Fruit fly (Drosophila melanogaster) whole organism, wandering third instar larva: Measurements from ENCODE around the gene CG14355.

Source experiments
- Abd-B ChIP-seq: fragments of >200 bp; optimal IDR thresholded peaks from 2 replicates; lab custom pipeline; 2017; ENCODE audit warnings: missing biosample characterization, missing genetic modification characterization
- CG32264 ChIP-seq: fragments of 200-800 bp; sonication (Bioruptor generic); optimal IDR thresholded peaks from 2 replicates; lab custom pipeline; 2016; ENCODE audit warnings: missing biosample characterization, missing genetic modification characterization
- CG9705 ChIP-seq: fragments of 200-800 bp; sonication (Bioruptor generic); optimal IDR thresholded peaks from 2 replicates; lab custom pipeline; 2018; ENCODE audit warnings: missing biosample characterization, mild to moderate bottlenecking, missing genetic modification characterization
- CrebA ChIP-seq: fragments of 200-800 bp; sonication (Bioruptor generic); optimal IDR thresholded peaks from 2 replicates; lab custom pipeline; 2016; ENCODE audit warnings: missing biosample characterization, mild to moderate bottlenecking, missing genetic modification characterization, borderline replicate concordance
- Dif ChIP-seq: fragments of 200-275, 200-300 bp; sonication (Bioruptor generic); optimal IDR thresholded peaks from 2 replicates; lab custom pipeline; 2018; ENCODE audit warnings: missing biosample characterization, missing genetic modification characterization; ENCODE audit not compliant: partially characterized antibody
- GATAd ChIP-seq: sonication (Bioruptor generic); optimal IDR thresholded peaks from 2 replicates; lab custom pipeline; 2016; ENCODE audit warnings: missing biosample characterization, missing genetic modification characterization
- Hnf4 ChIP-seq: fragments of 200-800 bp; sonication (Bioruptor generic); optimal IDR thresholded peaks from 2 replicates; lab custom pipeline; 2016; ENCODE audit warnings: missing biosample characterization, mild to moderate bottlenecking, missing genetic modification characterization
- Hr78 ChIP-seq: fragments of >200 bp; optimal IDR thresholded peaks from 2 replicates; lab custom pipeline; 2017; ENCODE audit warnings: missing biosample characterization, missing genetic modification characterization
- Hr83 ChIP-seq: fragments of 200-300 bp; sonication (Bioruptor generic); optimal IDR thresholded peaks from 2 replicates; lab custom pipeline; 2016; ENCODE audit warnings: missing biosample characterization, mild to moderate bottlenecking, missing genetic modification characterization, moderate library complexity; ENCODE audit not compliant: poor library complexity, severe bottlenecking
- Jra ChIP-seq: sonication (Bioruptor generic); optimal IDR thresholded peaks from 2 replicates; lab custom pipeline; 2016; ENCODE audit warnings: missing biosample characterization, missing genetic modification characterization
- Mio ChIP-seq: sonication (Bioruptor generic); optimal IDR thresholded peaks from 2 replicates; lab custom pipeline; 2016; ENCODE audit warnings: missing biosample characterization, missing genetic modification characterization
- Myc ChIP-seq: fragments of >200 bp; optimal IDR thresholded peaks from 2 replicates; lab custom pipeline; 2017
- N ChIP-seq: fragments of >200 bp; optimal IDR thresholded peaks from 2 replicates; lab custom pipeline; 2018; ENCODE audit warnings: missing biosample characterization, missing external identifiers, missing genetic modification characterization
- OdsH ChIP-seq: fragments of 200-800 bp; sonication (Bioruptor generic); optimal IDR thresholded peaks from 2 replicates; lab custom pipeline; 2016; ENCODE audit warnings: missing biosample characterization, mild to moderate bottlenecking, missing genetic modification characterization
- Rel ChIP-seq, 2 experiments: fragments of 200-800 bp; sonication (Bioruptor generic) in 1 of 2; optimal IDR thresholded peaks; 2 replicates in 1 of 2; 3 replicates in 1 of 2; lab custom pipeline; 2016 to 2019; ENCODE audit warnings: mild to moderate bottlenecking in 2 of 2, missing biosample characterization in 2 of 2, missing genetic modification characterization in 2 of 2, moderate library complexity in 1 of 2
- Sp1 ChIP-seq: fragments of 200-800 bp; sonication (Bioruptor generic); optimal IDR thresholded peaks from 3 replicates; lab custom pipeline; 2019; ENCODE audit warnings: missing biosample characterization, mild to moderate bottlenecking, missing genetic modification characterization, moderate library complexity
- Vsx2 ChIP-seq: fragments of 200-300, 225-300 bp; sonication (Bioruptor generic); optimal IDR thresholded peaks from 2 replicates; lab custom pipeline; 2018; ENCODE audit warnings: missing biosample characterization, missing genetic modification characterization; ENCODE audit not compliant: partially characterized antibody
- br ChIP-seq: fragments of 200-800 bp; sonication (Bioruptor generic); optimal IDR thresholded peaks from 2 replicates; lab custom pipeline; 2016; ENCODE audit warnings: missing biosample characterization, missing genetic modification characterization
- brk ChIP-seq: fragments of 200-800 bp; sonication (Bioruptor generic); optimal IDR thresholded peaks from 2 replicates; lab custom pipeline; 2016; ENCODE audit warnings: missing biosample characterization, mild to moderate bottlenecking, missing genetic modification characterization
- dl ChIP-seq, 2 experiments: fragments of 175-275, 200-275 bp in 1 of 2; fragments of 200-275 bp in 1 of 2; sonication (Bioruptor generic); optimal IDR thresholded peaks; lab custom pipeline; 2018; ENCODE audit warnings: mild to moderate bottlenecking in 2 of 2, missing biosample characterization in 2 of 2, missing genetic modification characterization in 2 of 2, moderate library complexity in 2 of 2; ENCODE audit not compliant: partially characterized antibody in 2 of 2, insufficient read depth in 1 of 2
- dmrt93B ChIP-seq: fragments of 200-800 bp; sonication (Bioruptor generic); optimal IDR thresholded peaks from 2 replicates; lab custom pipeline; 2018; ENCODE audit warnings: missing biosample characterization, mild to moderate bottlenecking, missing genetic modification characterization
- dsf ChIP-seq: sonication (Bioruptor generic); optimal IDR thresholded peaks from 2 replicates; lab custom pipeline; 2016; ENCODE audit warnings: missing biosample characterization, missing genetic modification characterization, borderline replicate concordance
- ey ChIP-seq: fragments of 200-800 bp; sonication (Bioruptor generic); optimal IDR thresholded peaks from 2 replicates; lab custom pipeline; 2016; ENCODE audit warnings: missing biosample characterization, missing genetic modification characterization
- foxo ChIP-seq, 2 experiments: fragments of 200-800 bp; sonication (Bioruptor generic); optimal IDR thresholded peaks; 2 replicates in 1 of 2; 3 replicates in 1 of 2; lab custom pipeline; 2016 to 2017; ENCODE audit warnings: missing biosample characterization in 2 of 2, missing genetic modification characterization in 2 of 2
- fru ChIP-seq: fragments of 200-800 bp; sonication (Bioruptor generic); optimal IDR thresholded peaks from 3 replicates; lab custom pipeline; 2016; ENCODE audit warnings: missing biosample characterization, mild to moderate bottlenecking, missing genetic modification characterization
- h ChIP-seq: fragments of 200-800 bp; sonication (Bioruptor generic); optimal IDR thresholded peaks from 3 replicates; lab custom pipeline; 2016; ENCODE audit warnings: missing biosample characterization, mild to moderate bottlenecking, missing genetic modification characterization
- jim ChIP-seq: fragments of 175-275, 200-325 bp; sonication (Bioruptor generic); optimal IDR thresholded peaks from 2 replicates; lab custom pipeline; 2016; ENCODE audit warnings: missing biosample characterization, mild to moderate bottlenecking, missing genetic modification characterization
- lola ChIP-seq: fragments of >200 bp; optimal IDR thresholded peaks from 2 replicates; lab custom pipeline; 2017; ENCODE audit warnings: missing biosample characterization, missing genetic modification characterization
- pan ChIP-seq: fragments of >200 bp; optimal IDR thresholded peaks from 2 replicates; lab custom pipeline; 2017
- psq ChIP-seq: fragments of 200-800 bp; sonication (Bioruptor generic); optimal IDR thresholded peaks from 3 replicates; lab custom pipeline; 2017; ENCODE audit warnings: missing biosample characterization, mild to moderate bottlenecking, missing genetic modification characterization, moderate library complexity
- rgr ChIP-seq: fragments of 200-800 bp; sonication (Bioruptor generic); optimal IDR thresholded peaks from 3 replicates; lab custom pipeline; 2016; ENCODE audit warnings: missing biosample characterization, mild to moderate bottlenecking, missing genetic modification characterization
- sage ChIP-seq: fragments of 200-800 bp; sonication (Bioruptor generic); optimal IDR thresholded peaks from 2 replicates; lab custom pipeline; 2016; ENCODE audit warnings: missing biosample characterization, mild to moderate bottlenecking, missing genetic modification characterization
- sv ChIP-seq: fragments of 200-800 bp; sonication (Bioruptor generic); optimal IDR thresholded peaks from 3 replicates; lab custom pipeline; 2016; ENCODE audit warnings: missing biosample characterization, missing genetic modification characterization
- tai ChIP-seq: sonication (Bioruptor generic); optimal IDR thresholded peaks from 2 replicates; lab custom pipeline; 2016; ENCODE audit warnings: missing biosample characterization, missing genetic modification characterization
- usp ChIP-seq: fragments of >200 bp; optimal IDR thresholded peaks from 2 replicates; lab custom pipeline; 2017; ENCODE audit warnings: missing biosample characterization, missing genetic modification characterization
- woc ChIP-seq: sonication (Bioruptor generic); optimal IDR thresholded peaks from 2 replicates; lab custom pipeline; 2016; ENCODE audit warnings: missing biosample characterization, mild to moderate bottlenecking, missing genetic modification characterization

CG14355 gene

dm6 chr3R:14153729-14154128 lies 2.0 kb upstream of the CG14355 start, which contains the start of gene Recs1:
Gene Recs1, minus strand, starts transcription at chr3R:14153829.
- TF ChIP-seq N (GFP tag; lab: Kevin White, UChicago) = no peak
- TF ChIP-seq rgr (GFP tag; lab: Kevin White, UChicago) = no peak
- TF ChIP-seq usp = no peak
- TF ChIP-seq woc (GFP tag; lab: Kevin White, UChicago) = no peak
- TF ChIP-seq Vsx2 (GFP tag; lab: Kevin White, UChicago) = no peak
- no peak for TF ChIP-seq psq (GFP tag; lab: Kevin White, UChicago)
- TF ChIP-seq Rel (GFP tag; optimal IDR thresholded peaks at IDR 0.05; lab: Kevin White, UChicago) = no peak
- TF ChIP-seq Rel (tag; optimal IDR thresholded peaks at IDR 0.05; lab: Kevin White, UChicago) = no peak
- no peak for TF ChIP-seq Jra (GFP tag; lab: Kevin White, UChicago)
- TF ChIP-seq Abd-B (GFP tag; lab: Kevin White, UChicago) = no peak
- no peak for TF ChIP-seq tai (GFP tag; lab: Kevin White, UChicago)
- no peak for TF ChIP-seq br (GFP tag; lab: Kevin White, UChicago)
- no peak for TF ChIP-seq GATAd
- no peak for TF ChIP-seq CrebA
- TF ChIP-seq pan (lab: Kevin White, UChicago) = no peak
- TF ChIP-seq Hr78 = no peak
- no peak for TF ChIP-seq Dif
- no peak for TF ChIP-seq Hr83 (GFP tag; lab: Kevin White, UChicago)
- TF ChIP-seq fru (GFP tag; lab: Kevin White, UChicago) = no peak
- no peak for TF ChIP-seq h (GFP tag; lab: Kevin White, UChicago)

dm6 chr3R:14152550-14152949 lies 810 bp upstream of the CG14355 start, which contains the start of gene CG42500:
Gene CG42500, minus strand, starts transcription at chr3R:14152650.
- no peak for TF ChIP-seq lola (GFP tag; lab: Kevin White, UChicago)
- no peak for TF ChIP-seq br (GFP tag; lab: Kevin White, UChicago)
- no peak for TF ChIP-seq N (GFP tag; lab: Kevin White, UChicago)
- TF ChIP-seq Dif = no peak
- TF ChIP-seq CrebA = no peak
- no peak for TF ChIP-seq usp
- no peak for TF ChIP-seq jim
- TF ChIP-seq Hnf4 = no peak
- no peak for TF ChIP-seq brk (GFP tag; lab: Kevin White, UChicago)
- no peak for TF ChIP-seq OdsH (GFP tag; lab: Kevin White, UChicago)
- no peak for TF ChIP-seq Mio (GFP tag; lab: Kevin White, UChicago)
- no peak for TF ChIP-seq pan (lab: Kevin White, UChicago)
- no peak for TF ChIP-seq h (GFP tag; lab: Kevin White, UChicago)

DNA sequence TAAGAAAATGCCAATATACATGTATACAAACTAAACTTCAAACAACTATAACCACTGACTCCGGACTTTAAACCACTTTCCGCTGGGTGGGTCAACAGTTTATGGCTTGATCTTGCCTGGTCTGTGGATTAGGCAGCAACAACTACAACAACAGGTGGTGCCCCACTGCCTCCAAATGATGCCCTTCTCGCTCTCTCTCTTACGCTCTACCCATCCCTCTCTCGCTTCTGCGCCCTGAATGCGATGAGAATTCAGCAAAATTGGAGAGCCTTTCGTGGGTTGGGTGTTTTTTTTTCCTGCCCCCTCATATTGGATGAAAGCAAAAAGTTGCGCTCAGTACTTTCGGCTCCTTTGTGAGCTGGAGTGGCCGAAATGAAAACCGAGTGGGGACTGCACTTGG lies 10.8 kb downstream of the CG14355 start:
- no peak for TF ChIP-seq CrebA
- TF ChIP-seq Dif = peak; percentile 26

DNA sequence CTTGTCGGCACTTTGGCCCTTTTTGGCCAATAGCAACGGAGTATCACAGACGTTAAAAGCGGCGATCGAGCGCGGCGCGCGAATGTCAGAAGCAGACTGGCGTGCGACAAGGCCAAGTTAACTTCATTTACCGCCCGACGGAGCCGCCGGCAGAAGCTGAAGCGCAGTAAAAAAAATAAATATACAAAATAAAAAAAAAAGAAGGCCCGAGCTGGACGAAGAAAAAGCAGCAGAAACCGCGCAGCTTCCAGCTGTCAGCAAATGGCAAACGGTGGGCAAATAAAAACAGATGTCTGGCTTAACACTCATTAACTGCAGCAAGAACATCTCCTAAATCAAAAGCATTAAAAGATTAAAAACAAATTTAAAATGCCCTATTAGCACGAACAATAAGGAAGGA lies 19.8 kb downstream of the CG14355 start, which contains the start of gene CG14356:
Gene CG14356 (minus strand): TSS at position 101 of the 400 bp plus-strand sequence.
- TF ChIP-seq N (GFP tag; lab: Kevin White, UChicago) (no peak), Rel (GFP tag; optimal IDR thresholded peaks at IDR 0.05; lab: Kevin White, UChicago) (no peak), Rel (tag; optimal IDR thresholded peaks at IDR 0.05; lab: Kevin White, UChicago) (no peak), CG32264 (GFP tag; lab: Kevin White, UChicago) (no peak), dsf (no peak)

DNA sequence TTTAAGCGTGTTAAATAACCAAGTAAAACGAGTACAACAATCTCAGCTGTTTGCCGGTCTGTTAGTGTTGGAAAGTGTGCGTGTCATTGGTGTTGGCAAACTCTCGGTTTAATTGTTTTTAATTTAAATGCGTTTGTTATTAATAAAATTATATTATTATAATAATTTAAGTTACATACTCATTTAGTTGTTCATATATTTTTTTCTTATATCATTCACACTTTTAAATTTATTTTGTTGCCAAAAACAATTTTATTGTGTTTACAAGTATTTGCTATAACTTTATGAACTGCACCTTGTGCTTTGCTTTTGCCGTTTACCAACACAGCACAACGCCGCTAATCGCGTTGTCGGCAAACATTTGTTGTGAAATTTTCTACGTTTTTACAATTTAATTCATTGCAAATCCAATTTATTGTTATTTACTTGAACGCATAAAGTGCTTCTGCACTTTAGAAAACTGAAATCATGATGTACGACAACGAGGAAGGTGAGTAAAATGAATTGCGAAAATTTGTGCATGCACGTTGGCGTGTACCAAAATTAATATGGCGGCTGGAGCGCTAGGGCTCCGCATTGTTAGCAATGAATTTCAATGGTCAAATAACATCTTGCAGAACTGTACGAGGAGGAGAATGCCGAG lies 26.1 kb downstream of the CG14355 start, which contains the start of the genes 140up and Polr2B:
Gene 140up (minus strand): TSS at position 70 of the 643 bp plus-strand sequence.
Gene Polr2B (plus strand): TSS at position 313 of the 643 bp plus-strand sequence.
- peak; percentile 80 for TF ChIP-seq sv (GFP tag; lab: Kevin White, UChicago)
- TF ChIP-seq pan (lab: Kevin White, UChicago) = no peak
- TF ChIP-seq OdsH (GFP tag; lab: Kevin White, UChicago) = peak; percentile 93
- no peak for TF ChIP-seq Mio (GFP tag; lab: Kevin White, UChicago)
- TF ChIP-seq psq (GFP tag; lab: Kevin White, UChicago) = peak; percentile 93
- TF ChIP-seq dmrt93B (GFP tag; lab: Kevin White, UChicago) = peak; percentile 92
- TF ChIP-seq foxo (GFP tag; optimal IDR thresholded peaks at IDR 0.05; lab: Kevin White, UChicago) = peak in 1 of 2 experiments; percentile 95
- peak; percentile 66 for TF ChIP-seq woc (GFP tag; lab: Kevin White, UChicago)
- no peak for TF ChIP-seq Abd-B (GFP tag; lab: Kevin White, UChicago)
- TF ChIP-seq jim = peak; percentile 6
- TF ChIP-seq Hr83 (GFP tag; lab: Kevin White, UChicago) = peak; percentile 55
- TF ChIP-seq fru (GFP tag; lab: Kevin White, UChicago) = peak; percentile 86
- TF ChIP-seq Sp1 (GFP tag; lab: Kevin White, UChicago) = peak; percentile 91
- peak; percentile 89 for TF ChIP-seq CG9705 (GFP tag; lab: Kevin White, UChicago)
- TF ChIP-seq Hnf4 = peak; percentile 94
- TF ChIP-seq ey (GFP tag; lab: Kevin White, UChicago) = peak; percentile 77
- peak; percentile 5 for TF ChIP-seq CG32264 (GFP tag; lab: Kevin White, UChicago)
- TF ChIP-seq sage (GFP tag; lab: Kevin White, UChicago) = peak; percentile 67
- TF ChIP-seq h (GFP tag; lab: Kevin White, UChicago) = peak; percentile 88
- no peak for TF ChIP-seq Vsx2 (GFP tag; lab: Kevin White, UChicago)
- no peak for TF ChIP-seq dl (GFP tag; optimal IDR thresholded peaks at IDR 0.05; lab: Kevin White, UChicago; ENCODE audit: insufficient read depth in 1 of 2, partially characterized antibody in 2 of 2)
- TF ChIP-seq Myc (lab: Kevin White, UChicago) = peak; percentile 52
- peak; percentile 25 for TF ChIP-seq Rel (GFP tag; optimal IDR thresholded peaks at IDR 0.05; lab: Kevin White, UChicago)
- TF ChIP-seq Rel (tag; optimal IDR thresholded peaks at IDR 0.05; lab: Kevin White, UChicago) = peak; percentile 66
- no peak for TF ChIP-seq usp
- TF ChIP-seq dsf = peak; percentile 86
- peak; percentile 64 for TF ChIP-seq GATAd
- no peak for TF ChIP-seq Dif
- TF ChIP-seq N (GFP tag; lab: Kevin White, UChicago) = no peak
- TF ChIP-seq brk (GFP tag; lab: Kevin White, UChicago) = peak; percentile 89
- peak; percentile 77 for TF ChIP-seq br (GFP tag; lab: Kevin White, UChicago)
